Fruit fly (Drosophila melanogaster): Measurements from ENCODE around the gene fd3F.

Gene fd3F

DNA sequence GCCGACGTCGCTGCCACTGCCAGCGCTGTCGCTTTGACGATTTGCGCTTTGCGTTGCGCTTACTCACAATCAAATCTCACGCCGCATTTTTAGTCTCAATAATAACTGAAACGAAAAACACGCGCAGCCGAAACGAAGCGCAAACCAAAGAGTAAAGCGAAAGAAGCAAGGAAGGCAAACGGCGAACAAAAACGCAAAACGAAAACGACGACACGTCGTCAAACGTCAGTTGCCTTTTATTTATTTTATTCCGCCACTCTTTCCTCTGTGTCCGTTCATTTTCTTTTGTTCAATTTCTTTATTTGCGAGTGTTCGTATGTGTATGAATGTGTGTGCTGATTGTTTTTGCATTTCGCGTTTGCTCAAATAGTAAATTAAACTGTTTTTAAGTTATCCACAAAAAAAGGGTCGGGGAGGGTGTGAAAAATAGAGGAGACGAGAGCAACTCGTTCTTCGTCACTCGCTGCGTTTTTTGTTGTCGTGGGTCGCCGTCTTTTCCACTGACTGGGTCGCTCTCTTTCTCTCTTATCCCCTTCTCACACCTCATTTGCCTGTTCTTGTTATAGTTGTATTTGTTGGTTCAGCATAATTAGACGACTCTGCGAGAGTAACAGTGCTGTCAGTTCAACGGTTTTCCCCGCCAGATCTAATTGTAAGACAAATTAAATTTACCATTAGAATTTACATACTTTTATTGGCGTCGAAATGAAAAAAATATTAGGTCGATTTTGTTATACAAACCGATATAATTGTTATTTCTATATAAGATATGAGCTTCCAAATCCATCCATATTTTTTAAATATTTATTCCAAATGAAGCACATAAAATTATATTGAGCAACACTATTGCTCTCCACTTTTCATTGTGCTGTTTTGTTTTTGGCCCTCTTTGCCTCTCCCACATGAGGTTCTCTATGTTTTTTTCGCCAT is 29.0 kb upstream of the fd3F start (continued):
- peak; percentile 57; the same call in 1 of the 2 replicates for TF ChIP-seq danr (GFP tag; IDR thresholded peaks at IDR 0.05)
- TF ChIP-seq CG10462 (GFP tag; optimal IDR thresholded peaks at IDR 0.05): peak; percentile 5
- no peak for TF ChIP-seq gt (GFP tag; IDR thresholded peaks at IDR 0.05)
- TF ChIP-seq CG12391 (tag; optimal IDR thresholded peaks at IDR 0.05): peak; percentile 79
- TF ChIP-seq hbn (GFP tag; IDR thresholded peaks at IDR 0.05; ENCODE audit: partially characterized antibody): no peak
- TF ChIP-seq Opbp (GFP tag; IDR thresholded peaks at IDR 0.05; ENCODE audit: partially characterized antibody): no peak
- peak; percentile 87 for TF ChIP-seq CG2120 (GFP tag; optimal IDR thresholded peaks at IDR 0.05)
- TF ChIP-seq fd96Cb (tag; optimal IDR thresholded peaks at IDR 0.05): peak; percentile 62
- TF ChIP-seq CG9876 (GFP tag; optimal IDR thresholded peaks at IDR 0.05): no peak
- peak; percentile 57 for TF ChIP-seq CG1602 (GFP tag; optimal IDR thresholded peaks at IDR 0.05)
- peak; percentile 70 for TF ChIP-seq phol (tag; optimal IDR thresholded peaks at IDR 0.05)
- TF ChIP-seq CG2199 (GFP tag; IDR thresholded peaks at IDR 0.05): no peak
- no peak for TF ChIP-seq inv (GFP tag; IDR thresholded peaks at IDR 0.05; ENCODE audit: partially characterized antibody)
- TF ChIP-seq bab2 (GFP tag; optimal IDR thresholded peaks at IDR 0.05): peak; percentile 27
- no peak for TF ChIP-seq Doc3 (GFP tag; IDR thresholded peaks at IDR 0.05; ENCODE audit: partially characterized antibody)
- TF ChIP-seq trh (GFP tag; optimal IDR thresholded peaks at IDR 0.05): no peak
- no peak for TF ChIP-seq sim (GFP tag; IDR thresholded peaks at IDR 0.05)
- peak; percentile 31 for TF ChIP-seq CG7928 (GFP tag; optimal IDR thresholded peaks at IDR 0.05)
- TF ChIP-seq pfk (GFP tag; optimal IDR thresholded peaks at IDR 0.05): no peak
- TF ChIP-seq H2.0 (GFP tag; IDR thresholded peaks at IDR 0.05): peak; percentile 65; the same call in 1 of the 2 replicates
- peak; percentile 83 for TF ChIP-seq CG10147 (GFP tag; optimal IDR thresholded peaks at IDR 0.05)
- no peak for TF ChIP-seq BEAF-32 (GFP tag; optimal IDR thresholded peaks at IDR 0.05)
- peak; percentile 37 for TF ChIP-seq CG6254 (GFP tag; optimal IDR thresholded peaks at IDR 0.05)
- peak; percentile 71 for TF ChIP-seq bcd (GFP tag; optimal IDR thresholded peaks at IDR 0.05)
- TF ChIP-seq ftz-f1 (GFP tag; optimal IDR thresholded peaks at IDR 0.05): no peak
- peak; percentile 63; the same call in 1 of the 3 replicates for TF ChIP-seq so (GFP tag; IDR thresholded peaks at IDR 0.05)
- no peak for TF ChIP-seq bigmax (GFP tag; optimal IDR thresholded peaks at IDR 0.05)
- TF ChIP-seq HHEX (GFP tag; optimal IDR thresholded peaks at IDR 0.05): peak; percentile 48
- peak; percentile 87 for TF ChIP-seq psq (GFP tag; optimal IDR thresholded peaks at IDR 0.05)
- peak; percentile 55 for TF ChIP-seq CG10274 (GFP tag; optimal IDR thresholded peaks at IDR 0.05)
- peak; percentile 36; the same call in 1 of the 3 replicates for TF ChIP-seq CG11093 (GFP tag; IDR thresholded peaks at IDR 0.05)
- TF ChIP-seq CG34422 (GFP tag; IDR thresholded peaks at IDR 0.05): peak; percentile 70; the same call in 2 of the 3 replicates
- no peak for TF ChIP-seq ab (GFP tag; optimal IDR thresholded peaks at IDR 0.05)
- no peak; the same call in 2 of the 3 replicates for TF ChIP-seq CG34224 (GFP tag; IDR thresholded peaks at IDR 0.05; ENCODE audit: partially characterized antibody)
- TF ChIP-seq CG11085 (GFP tag; IDR thresholded peaks at IDR 0.05): peak; percentile 52; the same call in 1 of the 2 replicates
- no peak for TF ChIP-seq MESR4 (GFP tag; optimal IDR thresholded peaks at IDR 0.05)
- peak; percentile 89 for TF ChIP-seq row (GFP tag; IDR thresholded peaks at IDR 0.05)
- TF ChIP-seq ham (GFP tag; IDR thresholded peaks at IDR 0.05): no peak
- peak; percentile 19; the same call in 1 of the 2 replicates for TF ChIP-seq Ravus (GFP tag; IDR thresholded peaks at IDR 0.05)
- peak; percentile 26 for TF ChIP-seq Spps (tag; optimal IDR thresholded peaks at IDR 0.05)
- TF ChIP-seq Bgb (GFP tag; IDR thresholded peaks at IDR 0.05; ENCODE audit: partially characterized antibody): no peak
- peak; percentile 10; the same call in 1 of the 2 replicates for TF ChIP-seq CG4730 (GFP tag; IDR thresholded peaks at IDR 0.05)
- TF ChIP-seq tna (GFP tag; IDR thresholded peaks at IDR 0.05; ENCODE audit: partially characterized antibody): no peak
- TF ChIP-seq nmo (GFP tag; optimal IDR thresholded peaks at IDR 0.05): peak; percentile 74
- peak; percentile 50 for TF ChIP-seq Vsx1 (GFP tag; optimal IDR thresholded peaks at IDR 0.05)
- peak; percentile 41; the same call in 1 of the 2 replicates for TF ChIP-seq ap (GFP tag; IDR thresholded peaks at IDR 0.05)
- no peak for TF ChIP-seq Stat92E (GFP tag; optimal IDR thresholded peaks at IDR 0.05)

Measured in whole organism, embryonic.